Fruit fly (Drosophila melanogaster) whole organism, embryonic: ENCODE results near the gene SkpA.

Experiments used
- Aef1 ChIP-seq: fragments of 200-800 bp; sonication (Bioruptor generic); IDR thresholded peaks from 3 replicates; pipeline ENCODE4 v1.3.6; 2022; ENCODE audit warnings: missing biosample characterization, missing genetic modification characterization
- CG10267 ChIP-seq: fragments of 200-800 bp; sonication (Bioruptor generic); optimal IDR thresholded peaks from 2 replicates; lab custom pipeline; 2018; ENCODE audit warnings: missing biosample characterization, mild to moderate bottlenecking, missing genetic modification characterization, moderate library complexity
- CG10979 ChIP-seq: fragments of 200-800 bp; sonication (Bioruptor generic); optimal IDR thresholded peaks from 2 replicates; lab custom pipeline; 2018; ENCODE audit warnings: missing biosample characterization, mild to moderate bottlenecking, missing genetic modification characterization, moderate library complexity
- CG12942 ChIP-seq: fragments of 200-800 bp; sonication (Bioruptor generic); optimal IDR thresholded peaks from 3 replicates; lab custom pipeline; 2016; ENCODE audit warnings: missing biosample characterization, missing genetic modification characterization
- CG16779 ChIP-seq: fragments of 200-800 bp; sonication (Bioruptor generic); IDR thresholded peaks from 2 replicates; pipeline ENCODE4 v1.3.6; 2022; ENCODE audit warnings: missing biosample characterization, missing genetic modification characterization
- CG2199 ChIP-seq: fragments of 200-800 bp; sonication (Bioruptor generic); IDR thresholded peaks from 3 replicates; pipeline ENCODE4 v1.3.6; 2022; ENCODE audit warnings: missing biosample characterization, missing genetic modification characterization
- CG31224 ChIP-seq: fragments of 200-800 bp; sonication (Bioruptor generic); IDR thresholded peaks from 2 replicates; pipeline ENCODE4 v1.3.6; 2022; ENCODE audit warnings: missing biosample characterization, missing genetic modification characterization
- CG31365 ChIP-seq: fragments of 200-800 bp; sonication (Bioruptor generic); optimal IDR thresholded peaks from 2 replicates; lab custom pipeline; 2018; ENCODE audit warnings: missing biosample characterization, mild to moderate bottlenecking, missing genetic modification characterization
- CG31441 ChIP-seq: fragments of 200-800 bp; sonication (Bioruptor generic); IDR thresholded peaks from 2 replicates; pipeline ENCODE4 v1.3.6; 2022; ENCODE audit warnings: missing biosample characterization, missing genetic modification characterization
- CG32767 ChIP-seq: fragments of 200-800 bp; sonication (Bioruptor generic); IDR thresholded peaks from 2 replicates; pipeline ENCODE4 v1.3.6; 2022; ENCODE audit warnings: missing biosample characterization, missing genetic modification characterization
- CG4404 ChIP-seq: fragments of 200-800 bp; sonication (Bioruptor generic); IDR thresholded peaks from 2 replicates; pipeline ENCODE4 v1.3.6; 2022; ENCODE audit warnings: missing biosample characterization, missing genetic modification characterization
- CG9215 ChIP-seq: fragments of 200-800 bp; sonication (Bioruptor generic); IDR thresholded peaks from 2 replicates; pipeline ENCODE4 v1.3.6; 2022; ENCODE audit warnings: missing biosample characterization, missing genetic modification characterization
- Dbx ChIP-seq: fragments of 200-800 bp; sonication (Bioruptor generic); IDR thresholded peaks from 3 replicates; pipeline ENCODE4 v1.3.6; 2022; ENCODE audit warnings: missing biosample characterization, missing genetic modification characterization
- Deaf1 ChIP-seq: fragments of 200-800 bp; optimal IDR thresholded peaks from 3 replicates; lab custom pipeline; 2019; ENCODE audit warnings: missing biosample characterization, mild to moderate bottlenecking, missing genetic modification characterization, moderate library complexity
- Doc3 ChIP-seq: fragments of 200-800 bp; sonication (Bioruptor generic); IDR thresholded peaks from 3 replicates; pipeline ENCODE4 v1.3.6; 2022; ENCODE audit warnings: missing biosample characterization, missing genetic modification characterization; ENCODE audit not compliant: partially characterized antibody
- Elba2 ChIP-seq: fragments of 200-800 bp; sonication (Bioruptor generic); optimal IDR thresholded peaks from 3 replicates; lab custom pipeline; 2016; ENCODE audit warnings: missing biosample characterization, missing genetic modification characterization
- Ets97D ChIP-seq: fragments of 200-800 bp; sonication (Bioruptor generic); optimal IDR thresholded peaks from 3 replicates; lab custom pipeline; 2016; ENCODE audit warnings: missing biosample characterization, missing genetic modification characterization
- H2.0 ChIP-seq: fragments of 200-800 bp; sonication (Bioruptor generic); IDR thresholded peaks from 2 replicates; pipeline ENCODE4 v1.3.6; 2022; ENCODE audit warnings: missing biosample characterization, missing genetic modification characterization
- HmgD ChIP-seq: fragments of 200-800 bp; sonication (Bioruptor generic); optimal IDR thresholded peaks from 3 replicates; lab custom pipeline; 2016; ENCODE audit warnings: missing biosample characterization, missing genetic modification characterization
- MBD-R2 ChIP-seq: fragments of 200-800 bp; sonication (Bioruptor generic); IDR thresholded peaks from 2 replicates; pipeline ENCODE4 v1.3.6; 2022; ENCODE audit warnings: missing biosample characterization, missing genetic modification characterization
- Mrtf ChIP-seq: fragments of 200-800 bp; sonication (Bioruptor generic); IDR thresholded peaks from 3 replicates; pipeline ENCODE4 v1.3.6; 2022; ENCODE audit warnings: missing biosample characterization, missing genetic modification characterization
- Neu2 ChIP-seq: fragments of 200-800 bp; sonication (Bioruptor generic); optimal IDR thresholded peaks from 3 replicates; lab custom pipeline; 2016; ENCODE audit warnings: missing biosample characterization, missing genetic modification characterization, borderline replicate concordance
- Opbp ChIP-seq: fragments of 200-800 bp; sonication (Bioruptor generic); IDR thresholded peaks from 3 replicates; pipeline ENCODE4 v1.3.6; 2022; ENCODE audit warnings: missing biosample characterization, missing genetic modification characterization; ENCODE audit not compliant: partially characterized antibody
- Poxn ChIP-seq: fragments of 200-800 bp; sonication (Bioruptor generic); IDR thresholded peaks from 2 replicates; pipeline ENCODE4 v1.3.6; 2022; ENCODE audit warnings: missing biosample characterization, missing genetic modification characterization
- Xbp1 ChIP-seq: fragments of 200-800 bp; sonication (Bioruptor generic); optimal IDR thresholded peaks from 3 replicates; lab custom pipeline; 2016; ENCODE audit warnings: missing biosample characterization, mild to moderate bottlenecking, missing genetic modification characterization
- al ChIP-seq: fragments of 200-800 bp; sonication (Bioruptor generic); IDR thresholded peaks from 2 replicates; pipeline ENCODE4 v1.3.6; 2022; ENCODE audit warnings: missing biosample characterization, missing genetic modification characterization
- ap ChIP-seq: fragments of 200-800 bp; sonication (Bioruptor generic); IDR thresholded peaks from 2 replicates; pipeline ENCODE4 v1.3.6; 2022; ENCODE audit warnings: missing biosample characterization, missing genetic modification characterization
- bcd ChIP-seq: fragments of 200-800 bp; sonication (Bioruptor generic); optimal IDR thresholded peaks from 2 replicates; lab custom pipeline; 2017; ENCODE audit warnings: missing biosample characterization, mild to moderate bottlenecking, missing genetic modification characterization
- caup ChIP-seq: fragments of 200-800 bp; sonication (Bioruptor generic); optimal IDR thresholded peaks from 3 replicates; lab custom pipeline; 2017; ENCODE audit warnings: missing biosample characterization, mild to moderate bottlenecking, missing genetic modification characterization, moderate library complexity; ENCODE audit not compliant: severe bottlenecking
- corto ChIP-seq: fragments of 200-800 bp; sonication (Bioruptor generic); optimal IDR thresholded peaks from 2 replicates; lab custom pipeline; 2016; ENCODE audit warnings: missing biosample characterization, mild to moderate bottlenecking, missing genetic modification characterization, moderate library complexity
- dm ChIP-seq: fragments of 200-800 bp; sonication (Bioruptor generic); optimal IDR thresholded peaks from 3 replicates; lab custom pipeline; 2016; ENCODE audit warnings: missing biosample characterization, missing genetic modification characterization
- gfzf ChIP-seq: fragments of 200-800 bp; sonication (Bioruptor generic); optimal IDR thresholded peaks from 2 replicates; lab custom pipeline; 2016; ENCODE audit warnings: missing biosample characterization, mild to moderate bottlenecking, missing genetic modification characterization, moderate library complexity
- jigr1 ChIP-seq: fragments of 200-800 bp; sonication (Bioruptor generic); IDR thresholded peaks from 3 replicates; pipeline ENCODE4 v1.3.6; 2022; ENCODE audit warnings: missing biosample characterization, missing genetic modification characterization
- jing ChIP-seq: fragments of 200-800 bp; sonication (Bioruptor generic); optimal IDR thresholded peaks from 2 replicates; lab custom pipeline; 2018; ENCODE audit warnings: missing biosample characterization, mild to moderate bottlenecking, missing genetic modification characterization
- kay ChIP-seq: fragments of 200-800 bp; sonication (Bioruptor generic); optimal IDR thresholded peaks from 2 replicates; lab custom pipeline; 2016; ENCODE audit warnings: missing biosample characterization, missing genetic modification characterization
- lola ChIP-seq, 3 experiments: fragments of >200 bp in 2 of 3; fragments of 200-800 bp in 1 of 3; sonication (Bioruptor generic) in 1 of 3; optimal IDR thresholded peaks; 2 replicates each; lab custom pipeline; 2017 to 2019; ENCODE audit warnings: missing biosample characterization in 3 of 3, missing genetic modification characterization in 3 of 3, mild to moderate bottlenecking in 1 of 3, moderate library complexity in 1 of 3
- nau ChIP-seq: fragments of 200-800 bp; sonication (Bioruptor generic); optimal IDR thresholded peaks from 3 replicates; lab custom pipeline; 2017; ENCODE audit warnings: missing biosample characterization, mild to moderate bottlenecking, missing genetic modification characterization, missing genetic modification reagents
- otp ChIP-seq: fragments of 200-800 bp; sonication (Bioruptor generic); IDR thresholded peaks from 3 replicates; pipeline ENCODE4, ENCODE4 v1.3.6; 2022; ENCODE audit warnings: missing biosample characterization, missing genetic modification characterization
- pfk ChIP-seq: fragments of 200-800 bp; sonication (Bioruptor generic); optimal IDR thresholded peaks from 2 replicates; lab custom pipeline; 2018; ENCODE audit warnings: missing biosample characterization, mild to moderate bottlenecking, missing genetic modification characterization, moderate library complexity
- pita ChIP-seq: fragments of 200-800 bp; sonication (Bioruptor generic); optimal IDR thresholded peaks from 2 replicates; lab custom pipeline; 2017; ENCODE audit warnings: missing biosample characterization, mild to moderate bottlenecking, missing genetic modification characterization
- schlank ChIP-seq: fragments of 200-800 bp; sonication (Bioruptor generic); optimal IDR thresholded peaks from 2 replicates; lab custom pipeline; 2018; ENCODE audit warnings: missing biosample characterization, mild to moderate bottlenecking, missing genetic modification characterization
- slp2 ChIP-seq: fragments of 200-800 bp; sonication (Bioruptor generic); optimal IDR thresholded peaks from 2 replicates; lab custom pipeline; 2016; ENCODE audit warnings: missing biosample characterization, missing genetic modification characterization
- toy ChIP-seq: fragments of 200-800 bp; sonication (Bioruptor generic); IDR thresholded peaks from 2 replicates; pipeline ENCODE4 v1.3.6; 2022; ENCODE audit warnings: missing biosample characterization, missing genetic modification characterization
- tup ChIP-seq: fragments of 200-800 bp; sonication (Bioruptor generic); optimal IDR thresholded peaks from 2 replicates; lab custom pipeline; 2016; ENCODE audit warnings: missing biosample characterization, mild to moderate bottlenecking, missing genetic modification characterization, moderate library complexity
- vnd ChIP-seq: fragments of 200-800 bp; sonication (Bioruptor generic); IDR thresholded peaks from 3 replicates; pipeline ENCODE4 v1.3.6; 2022; ENCODE audit warnings: missing biosample characterization, missing genetic modification characterization; ENCODE audit not compliant: partially characterized antibody
- z ChIP-seq: fragments of 200-800 bp; sonication (Bioruptor generic); IDR thresholded peaks from 3 replicates; pipeline ENCODE4 v1.3.6; 2022; ENCODE audit warnings: missing biosample characterization, missing genetic modification characterization
- zfh2 ChIP-seq: fragments of 200-800 bp; sonication (Bioruptor generic); optimal IDR thresholded peaks from 2 replicates; lab custom pipeline; 2016; ENCODE audit warnings: missing biosample characterization, missing genetic modification characterization

The SkpA gene

dm6 chrX:687330-688078 lies 31.6 kb downstream of the SkpA start (continued):
- TF ChIP-seq Poxn (GFP tag; lab: Robert Waterston, UW): no peak
- TF ChIP-seq H2.0 (GFP tag; lab: Robert Waterston, UW): no peak
- no peak for TF ChIP-seq otp (GFP tag; lab: Robert Waterston, UW)
- no peak for TF ChIP-seq CG32767
- TF ChIP-seq zfh2 (GFP tag; lab: Kevin White, UChicago): no peak
- TF ChIP-seq Xbp1 (GFP tag; lab: Kevin White, UChicago): no peak
- TF ChIP-seq CG2199: 0 out of 3 replicates have a peak, but pooled peaks have one; percentile 36
- TF ChIP-seq MBD-R2 (GFP tag; lab: Robert Waterston, UW): no peak
- peak; percentile 66 for TF ChIP-seq z (GFP tag; lab: Robert Waterston, UW)
- no peak for TF ChIP-seq CG12942 (GFP tag; lab: Kevin White, UChicago)
- peak; percentile 28 for TF ChIP-seq corto (GFP tag; lab: Kevin White, UChicago)
- no peak for TF ChIP-seq CG31441
- TF ChIP-seq Doc3 (GFP tag; lab: Robert Waterston, UW): no peak
- TF ChIP-seq CG10267 (tag; lab: Kevin White, UChicago): no peak
- TF ChIP-seq caup (GFP tag; lab: Kevin White, UChicago): no peak
- no peak for TF ChIP-seq Dbx (GFP tag; lab: Robert Waterston, UW)
- TF ChIP-seq nau: no peak
- no peak for TF ChIP-seq toy (GFP tag; lab: Robert Waterston, UW)
- no peak for TF ChIP-seq CG10979 (tag; lab: Kevin White, UChicago)
- no peak for TF ChIP-seq CG16779 (GFP tag; lab: Robert Waterston, UW)
- no peak for TF ChIP-seq schlank (tag; lab: Kevin White, UChicago)
- no peak for TF ChIP-seq Aef1
- no peak for TF ChIP-seq ap (GFP tag; lab: Robert Waterston, UW)
- no peak for TF ChIP-seq tup

DNA sequence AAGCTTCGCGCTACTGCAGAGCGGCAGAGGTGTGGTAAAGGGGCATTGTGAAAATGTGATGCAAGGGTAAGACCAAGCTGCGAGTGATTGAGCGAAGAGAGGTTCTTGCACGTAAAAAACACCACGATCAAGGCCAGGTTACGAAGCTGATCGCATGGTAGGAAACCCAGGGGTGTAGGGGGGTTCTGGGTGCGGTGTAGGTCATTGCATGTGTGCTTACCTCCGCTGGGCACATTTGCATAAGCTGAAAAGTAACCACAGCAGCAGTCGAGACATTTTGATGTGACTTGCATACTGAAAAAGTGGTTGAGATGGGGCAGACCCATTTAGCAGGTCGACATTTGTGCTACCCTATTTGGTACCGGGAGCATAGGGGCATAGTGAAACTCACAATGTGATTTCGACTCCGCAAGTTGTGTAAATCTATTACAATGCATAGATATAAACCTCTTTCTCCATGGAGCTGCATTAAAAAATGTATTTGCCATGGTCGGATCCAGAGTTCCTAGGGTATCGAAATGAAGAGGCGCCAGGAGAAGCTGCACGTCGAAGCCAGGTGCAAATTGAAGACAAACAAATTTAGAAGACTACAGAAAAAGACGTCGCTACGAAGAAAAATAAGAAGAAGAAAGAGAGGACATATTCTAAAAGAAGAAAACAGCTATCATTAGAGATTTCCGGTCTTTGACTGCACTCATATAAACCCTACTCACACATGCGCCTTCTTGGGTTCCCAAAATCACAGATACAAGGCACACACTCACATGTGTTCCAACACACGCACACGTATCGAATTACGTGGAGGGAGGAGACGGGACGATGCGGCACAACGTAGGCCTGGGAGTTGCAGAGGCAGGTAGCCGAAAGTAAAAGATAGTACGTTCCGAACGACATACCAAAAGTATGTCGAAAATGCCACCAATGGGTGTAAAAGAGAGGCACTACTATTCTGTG lies 37.2 kb downstream of the SkpA start:
- TF ChIP-seq jing (no peak), CG4404 (GFP tag; lab: Robert Waterston, UW) (no peak), bcd (GFP tag; lab: Kevin White, UChicago) (no peak), Opbp (GFP tag; lab: Robert Waterston, UW) (0 out of 3 replicates have a peak, but pooled peaks have one; percentile 27), pfk (GFP tag; lab: Kevin White, UChicago) (no peak), otp (GFP tag; lab: Robert Waterston, UW) (0 out of 3 replicates have a peak, but pooled peaks have one; percentile 29), Ets97D (GFP tag; lab: Kevin White, UChicago) (no peak), kay (no peak), jigr1 (no peak), HmgD (GFP tag; lab: Kevin White, UChicago) (no peak), Mrtf (GFP tag; lab: Robert Waterston, UW) (no peak), CG32767 (no peak), CG9215 (GFP tag; lab: Robert Waterston, UW) (no peak), dm (GFP tag; lab: Kevin White, UChicago) (no peak), lola (GFP tag; optimal IDR thresholded peaks at IDR 0.05; lab: Kevin White, UChicago) (peak in 1 of 3 experiments; percentile 9), pita (GFP tag; lab: Kevin White, UChicago) (no peak), al (GFP tag; lab: Robert Waterston, UW) (no peak), vnd (GFP tag; lab: Robert Waterston, UW) (no peak), gfzf (no peak), slp2 (GFP tag; lab: Kevin White, UChicago) (no peak), Doc3 (GFP tag; lab: Robert Waterston, UW) (no peak), CG31224 (GFP tag; lab: Robert Waterston, UW) (no peak), CG31365 (no peak), Neu2 (GFP tag; lab: Kevin White, UChicago) (no peak), Deaf1 (tag; lab: Kevin White, UChicago) (no peak), Elba2 (no peak), toy (GFP tag; lab: Robert Waterston, UW) (no peak)
